Fruit fly (Drosophila melanogaster): Measurements from ENCODE around the gene CG10853.

dm6 chr3L:3947301-3947941 lies at the start of gene CG10853:
- TF ChIP-seq CG9948 (tag; optimal IDR thresholded peaks at IDR 0.05) = no peak
- TF ChIP-seq D1 (tag; optimal IDR thresholded peaks at IDR 0.05) = peak; percentile 44
- no peak for TF ChIP-seq CG8159 (tag; optimal IDR thresholded peaks at IDR 0.05)
- TF ChIP-seq EcR (GFP tag; optimal IDR thresholded peaks at IDR 0.05) = no peak
- TF ChIP-seq fd96Ca (GFP tag; IDR thresholded peaks at IDR 0.05) = no peak
- no peak for TF ChIP-seq CG13204 (GFP tag; optimal IDR thresholded peaks at IDR 0.05)
- no peak for TF ChIP-seq rn (GFP tag; IDR thresholded peaks at IDR 0.05)
- no peak for TF ChIP-seq CG12605 (GFP tag; IDR thresholded peaks at IDR 0.05)
- TF ChIP-seq Pif1A (GFP tag; optimal IDR thresholded peaks at IDR 0.05) = no peak
- no peak for TF ChIP-seq CG14655 (GFP tag; optimal IDR thresholded peaks at IDR 0.05)
- no peak for TF ChIP-seq CG34367 (tag; optimal IDR thresholded peaks at IDR 0.05)
- TF ChIP-seq CG4496 (GFP tag; IDR thresholded peaks at IDR 0.05) = no peak
